Worm (Caenorhabditis elegans) whole organism, mixed stage, embryonic: Measurements from ENCODE around the gene F53C3.3.

Experiments used
- elt-3 ChIP-seq: fragments of 150-350 bp; optimal IDR thresholded peaks from 2 replicates; lab custom pipeline; 2014; ENCODE audit warnings: missing biosample characterization, missing genetic modification characterization
- lin-13 ChIP-seq: fragments of 150-350 bp; optimal IDR thresholded peaks from 2 replicates; lab custom pipeline; 2014; ENCODE audit warnings: missing biosample characterization, missing genetic modification characterization
- unc-62 ChIP-seq: fragments of 150-350 bp; optimal IDR thresholded peaks from 2 replicates; lab custom pipeline; 2014; ENCODE audit warnings: missing biosample characterization, missing genetic modification reagents, missing genetic modification characterization

ce11 chrII:3878330-3878729 is 24.3 kb upstream of the F53C3.3 start, which contains the start of gene srh-250:
- TF ChIP-seq unc-62 (GFP tag; lab: Kevin White, UChicago): no peak
- TF ChIP-seq elt-3: no peak
- TF ChIP-seq lin-13: no peak
